Worm (Caenorhabditis elegans): Measurements from ENCODE around the gene T26H8.4.

DNA sequence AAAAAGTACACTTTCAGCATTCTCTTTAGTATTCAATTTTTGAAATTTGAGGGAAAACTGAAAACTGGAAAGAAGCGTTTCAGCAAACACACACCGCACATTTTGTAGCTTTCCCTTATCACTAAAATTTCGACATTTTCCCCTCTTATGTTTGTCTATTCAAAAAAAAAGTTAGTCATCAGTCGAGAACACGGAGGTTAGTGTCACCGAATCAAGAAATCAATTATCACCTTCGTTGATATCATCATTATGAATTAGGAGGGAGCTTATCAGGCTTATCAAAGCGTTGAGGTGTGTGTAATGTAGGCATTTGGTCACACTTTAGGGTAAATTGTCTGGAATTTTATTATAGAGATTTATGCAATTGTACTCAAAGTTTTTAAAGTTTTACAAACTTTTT, 8.0 kb downstream of the T26H8.4 start, which contains the start of gene cpr-3:
- TF ChIP-seq dao-5 (tag; optimal IDR thresholded peaks at IDR 0.05) (no peak), W03F9.2 (tag; optimal IDR thresholded peaks at IDR 0.05) (no peak), him-1 (tag; optimal IDR thresholded peaks at IDR 0.05) (no peak)
